Fruit fly (Drosophila melanogaster) whole organism, adult: ENCODE data around the gene CG9338.

Experiments
- CG12768 ChIP-seq: fragments of 200-800 bp; sonication (Bioruptor generic); optimal IDR thresholded peaks from 2 replicates; lab custom pipeline; 2017; ENCODE audit warnings: missing biosample characterization, missing genetic modification characterization, mild to moderate bottlenecking, moderate library complexity, missing genetic modification reagents
- CG1620 ChIP-seq: fragments of 200-800 bp; sonication (Bioruptor generic); optimal IDR thresholded peaks from 2 replicates; lab custom pipeline; 2016; ENCODE audit warnings: missing biosample characterization, missing genetic modification characterization
- CG33017 ChIP-seq: fragments of 200-800 bp; sonication (Bioruptor generic); optimal IDR thresholded peaks from 2 replicates; lab custom pipeline; 2018; ENCODE audit warnings: missing biosample characterization, mild to moderate bottlenecking, missing genetic modification characterization, moderate library complexity
- CG7045 ChIP-seq: fragments of 200-800 bp; sonication (Bioruptor generic); optimal IDR thresholded peaks from 2 replicates; lab custom pipeline; 2017; ENCODE audit warnings: missing biosample characterization, mild to moderate bottlenecking, missing genetic modification characterization
- CG7101 ChIP-seq: fragments of 200-800 bp; sonication (Bioruptor generic); optimal IDR thresholded peaks from 2 replicates; lab custom pipeline; 2018; ENCODE audit warnings: missing biosample characterization, mild to moderate bottlenecking, missing genetic modification characterization, moderate library complexity
- Clk ChIP-seq: fragments of 200-800 bp; sonication (Bioruptor generic); optimal IDR thresholded peaks from 2 replicates; lab custom pipeline; 2017; ENCODE audit warnings: missing biosample characterization, missing genetic modification characterization
- Crg-1 ChIP-seq: fragments of 200-800 bp; sonication (Bioruptor generic); optimal IDR thresholded peaks from 2 replicates; lab custom pipeline; 2016; ENCODE audit warnings: missing biosample characterization, missing genetic modification characterization
- Mnt ChIP-seq: fragments of 200-800 bp; sonication (Bioruptor generic); optimal IDR thresholded peaks from 2 replicates; lab custom pipeline; 2016; ENCODE audit warnings: missing biosample characterization, mild to moderate bottlenecking, missing genetic modification characterization
- bab1 ChIP-seq: fragments of 200-800 bp; sonication (Bioruptor generic); optimal IDR thresholded peaks from 3 replicates; lab custom pipeline; 2019; ENCODE audit warnings: missing biosample characterization, mild to moderate bottlenecking, missing genetic modification characterization, moderate library complexity
- cnc ChIP-seq, 2 experiments: fragments of >200 bp; optimal IDR thresholded peaks; 2 replicates each; lab custom pipeline; 2017
- kay ChIP-seq: fragments of 200-800 bp; sonication (Bioruptor generic); peaks from one replicate; lab custom pipeline; 2016; ENCODE audit warnings: missing biosample characterization, missing genetic modification characterization, borderline replicate concordance
- pad ChIP-seq: fragments of 200-800 bp; sonication (Bioruptor generic); optimal IDR thresholded peaks from 3 replicates; lab custom pipeline; 2017; ENCODE audit warnings: missing biosample characterization, missing genetic modification characterization, mild to moderate bottlenecking, moderate library complexity, missing genetic modification reagents
- toe ChIP-seq: fragments of 200-800 bp; sonication (Bioruptor generic); optimal IDR thresholded peaks from 2 replicates; lab custom pipeline; 2016; ENCODE audit warnings: missing biosample characterization, missing genetic modification characterization

DNA sequence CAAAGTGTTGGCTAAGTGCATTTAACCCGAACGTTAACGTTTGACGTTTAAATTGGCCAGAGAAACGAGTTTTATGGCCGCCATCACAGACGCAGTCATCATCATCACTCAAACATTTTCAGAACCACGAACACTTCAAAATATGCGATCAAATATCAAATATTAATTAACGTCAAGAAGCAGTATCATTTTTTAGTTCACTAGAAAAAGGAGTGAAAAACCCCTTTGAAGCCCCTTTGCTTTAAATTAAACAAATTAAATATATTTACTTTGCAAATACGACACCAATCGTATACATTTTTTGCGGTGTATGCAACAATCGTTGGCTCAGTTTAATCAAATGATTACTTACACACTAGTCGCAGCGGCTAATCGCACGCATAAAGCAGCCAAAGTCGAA is 20.6 kb upstream of the CG9338 start:
- TF ChIP-seq pad (GFP tag; lab: Kevin White, UChicago) (no peak), bab1 (GFP tag; lab: Kevin White, UChicago) (no peak), CG12768 (GFP tag; lab: Kevin White, UChicago) (no peak), kay (no peak), Crg-1 (GFP tag; lab: Kevin White, UChicago) (no peak), Mnt (GFP tag; lab: Kevin White, UChicago) (no peak), cnc (optimal IDR thresholded peaks at IDR 0.05; lab: Kevin White, UChicago) (no peak), CG33017 (tag; lab: Kevin White, UChicago) (no peak), CG7045 (GFP tag; lab: Kevin White, UChicago) (no peak), CG7101 (no peak), toe (GFP tag; lab: Kevin White, UChicago) (no peak), CG1620 (GFP tag; lab: Kevin White, UChicago) (no peak), Clk (GFP tag; lab: Kevin White, UChicago) (no peak)
